Worm (Caenorhabditis elegans) whole organism, late embryonic: ENCODE data around the gene cdc-48.2.
A peak's percentile ranks its signal among the peaks of the same experiment; 100 is the strongest.

Experiments
- F13H6.1 ChIP-seq: sonication (generic microtip); optimal IDR thresholded peaks from 2 replicates; lab custom pipeline; 2016; ENCODE audit warnings: missing genetic modification characterization, missing compliant biosample characterization
- K09A11.1 ChIP-seq: sonication (generic microtip); optimal IDR thresholded peaks from 2 replicates; lab custom pipeline; 2017; ENCODE audit warnings: antibody characterized with exemption, mild to moderate bottlenecking, missing genetic modification characterization, missing compliant biosample characterization; ENCODE audit not compliant: insufficient read depth
- T23F11.4 ChIP-seq: fragments of 200-800 bp; sonication (Bioruptor generic); optimal IDR thresholded peaks from 2 replicates; lab custom pipeline; 2018; ENCODE audit warnings: mild to moderate bottlenecking, missing genetic modification characterization, missing compliant biosample characterization
- Y22D7AL.16 ChIP-seq: sonication (generic microtip); optimal IDR thresholded peaks from 2 replicates; lab custom pipeline; 2016; ENCODE audit warnings: missing genetic modification characterization, missing compliant biosample characterization
- ceh-18 ChIP-seq: sonication (generic microtip); optimal IDR thresholded peaks from 2 replicates; lab custom pipeline; 2016; ENCODE audit warnings: missing genetic modification characterization, missing compliant biosample characterization
- ceh-2 ChIP-seq: sonication (generic microtip); optimal IDR thresholded peaks from 2 replicates; lab custom pipeline; 2016; ENCODE audit warnings: missing genotype, missing genetic modification characterization, missing compliant biosample characterization
- ceh-22 ChIP-seq: sonication (generic microtip); optimal IDR thresholded peaks from 2 replicates; lab custom pipeline; 2017; ENCODE audit warnings: missing biosample characterization, missing genetic modification characterization
- ceh-30 ChIP-seq: fragments of 150-350 bp; optimal IDR thresholded peaks from 2 replicates; lab custom pipeline; 2014; ENCODE audit warnings: missing biosample characterization, missing genetic modification characterization
- ceh-31 ChIP-seq: sonication (generic microtip); optimal IDR thresholded peaks from 2 replicates; lab custom pipeline; 2016; ENCODE audit warnings: missing genetic modification characterization, missing compliant biosample characterization
- ceh-34 ChIP-seq: sonication (generic microtip); optimal IDR thresholded peaks from 2 replicates; lab custom pipeline; 2016; ENCODE audit warnings: mild to moderate bottlenecking, missing genetic modification characterization, missing compliant biosample characterization
- ceh-48 ChIP-seq: sonication (generic microtip); optimal IDR thresholded peaks from 2 replicates; lab custom pipeline; 2016; ENCODE audit warnings: missing genetic modification characterization, inconsistent platforms, missing compliant biosample characterization
- ceh-6 ChIP-seq: fragments of 200-800 bp; sonication (Bioruptor generic); optimal IDR thresholded peaks from 2 replicates; lab custom pipeline; 2018; ENCODE audit warnings: mild to moderate bottlenecking, missing genetic modification characterization, missing compliant biosample characterization
- ceh-9 ChIP-seq: sonication (generic microtip); optimal IDR thresholded peaks from 2 replicates; lab custom pipeline; 2016; ENCODE audit warnings: mild to moderate bottlenecking, missing genetic modification characterization, inconsistent platforms, missing compliant biosample characterization
- che-1 ChIP-seq: sonication (generic microtip); optimal IDR thresholded peaks from 2 replicates; lab custom pipeline; 2016; ENCODE audit warnings: mild to moderate bottlenecking, missing genetic modification characterization, missing compliant biosample characterization
- dmd-4 ChIP-seq: sonication (generic microtip); optimal IDR thresholded peaks from 2 replicates; lab custom pipeline; 2016; ENCODE audit warnings: borderline replicate concordance, missing genetic modification characterization, missing compliant biosample characterization
- elt-2 ChIP-seq: sonication (generic microtip); optimal IDR thresholded peaks from 2 replicates; lab custom pipeline; 2016; ENCODE audit warnings: missing genetic modification reagents, missing genetic modification characterization, missing compliant biosample characterization
- elt-4 ChIP-seq: sonication (generic microtip); optimal IDR thresholded peaks from 2 replicates; lab custom pipeline; 2016; ENCODE audit warnings: missing genetic modification characterization, missing compliant biosample characterization
- eyg-1 ChIP-seq: sonication (generic microtip); optimal IDR thresholded peaks from 2 replicates; lab custom pipeline; 2016; ENCODE audit warnings: missing genotype, missing genetic modification characterization, missing compliant biosample characterization
- fax-1 ChIP-seq: sonication (generic microtip); optimal IDR thresholded peaks from 2 replicates; lab custom pipeline; 2016; ENCODE audit warnings: missing genotype, missing genetic modification characterization, missing compliant biosample characterization
- fkh-10 ChIP-seq: fragments of 150-350 bp; optimal IDR thresholded peaks from 2 replicates; lab custom pipeline; 2014; ENCODE audit warnings: missing biosample characterization, missing genetic modification reagents, missing genetic modification characterization
- fkh-6 ChIP-seq: sonication (generic microtip); optimal IDR thresholded peaks from 2 replicates; lab custom pipeline; 2016; ENCODE audit warnings: missing genetic modification characterization, missing compliant biosample characterization
- gmeb-2 ChIP-seq: sonication (generic microtip); optimal IDR thresholded peaks from 2 replicates; lab custom pipeline; 2016; ENCODE audit warnings: missing genetic modification characterization, inconsistent platforms, missing compliant biosample characterization
- hlh-13 ChIP-seq: fragments of 200-800 bp; sonication (Bioruptor generic); optimal IDR thresholded peaks from 2 replicates; lab custom pipeline; 2018; ENCODE audit warnings: mild to moderate bottlenecking, missing genetic modification characterization, missing compliant biosample characterization
- hlh-30 ChIP-seq: sonication (generic microtip); optimal IDR thresholded peaks from 2 replicates; lab custom pipeline; 2017; ENCODE audit warnings: antibody characterized with exemption, missing genetic modification characterization, missing compliant biosample characterization; ENCODE audit not compliant: insufficient read depth
- hlh-6 ChIP-seq: sonication (generic microtip); optimal IDR thresholded peaks from 2 replicates; lab custom pipeline; 2016; ENCODE audit warnings: missing genotype, missing genetic modification characterization, missing compliant biosample characterization
- lin-11 ChIP-seq: fragments of 200-800 bp; sonication (Bioruptor generic); optimal IDR thresholded peaks from 2 replicates; lab custom pipeline; 2018; ENCODE audit warnings: mild to moderate bottlenecking, missing genetic modification characterization, missing compliant biosample characterization
- nhr-11 ChIP-seq: fragments of 150-350 bp; optimal IDR thresholded peaks from 2 replicates; lab custom pipeline; 2014; ENCODE audit warnings: missing biosample characterization, missing genetic modification characterization
- nhr-232 ChIP-seq: sonication (generic microtip); optimal IDR thresholded peaks from 2 replicates; lab custom pipeline; 2016; ENCODE audit warnings: missing genetic modification characterization, missing compliant biosample characterization
- npax-4 ChIP-seq: sonication (generic microtip); optimal IDR thresholded peaks from 2 replicates; lab custom pipeline; 2016; ENCODE audit warnings: missing genetic modification characterization, missing compliant biosample characterization
- odd-2 ChIP-seq: sonication (generic microtip); optimal IDR thresholded peaks from 2 replicates; lab custom pipeline; 2017; ENCODE audit warnings: antibody characterized with exemption, mild to moderate bottlenecking, missing genetic modification characterization, missing compliant biosample characterization
- pag-3 ChIP-seq: sonication (generic microtip); optimal IDR thresholded peaks from 2 replicates; lab custom pipeline; 2016; ENCODE audit warnings: missing compliant biosample characterization, missing genetic modification characterization, borderline replicate concordance
- pat-9 ChIP-seq: fragments of 200-800 bp; sonication (Bioruptor generic); optimal IDR thresholded peaks from 2 replicates; lab custom pipeline; 2018; ENCODE audit warnings: mild to moderate bottlenecking, missing genetic modification characterization, moderate library complexity, missing compliant biosample characterization
- pax-1 ChIP-seq: fragments of 150-350 bp; optimal IDR thresholded peaks from 2 replicates; lab custom pipeline; 2014; ENCODE audit warnings: missing biosample characterization, missing genetic modification characterization
- rnt-1 ChIP-seq: sonication (generic microtip); optimal IDR thresholded peaks from 2 replicates; lab custom pipeline; 2016; ENCODE audit warnings: missing genetic modification characterization, missing compliant biosample characterization
- sdc-2 ChIP-seq: sonication (generic microtip); optimal IDR thresholded peaks from 2 replicates; lab custom pipeline; 2016; ENCODE audit warnings: missing genotype, missing genetic modification characterization, missing compliant biosample characterization
- sox-4 ChIP-seq: sonication (generic microtip); optimal IDR thresholded peaks from 2 replicates; lab custom pipeline; 2017; ENCODE audit warnings: mild to moderate bottlenecking, missing genetic modification characterization, inconsistent platforms, missing compliant biosample characterization
- syd-9 ChIP-seq: sonication (generic microtip); optimal IDR thresholded peaks from 2 replicates; lab custom pipeline; 2016; ENCODE audit warnings: mild to moderate bottlenecking, missing genetic modification characterization, moderate library complexity, missing compliant biosample characterization
- tbx-2 ChIP-seq: sonication (generic microtip); optimal IDR thresholded peaks from 2 replicates; lab custom pipeline; 2016; ENCODE audit warnings: missing genetic modification characterization, missing compliant biosample characterization
- unc-42 ChIP-seq: sonication (generic microtip); optimal IDR thresholded peaks from 2 replicates; lab custom pipeline; 2016; ENCODE audit warnings: missing genotype, missing genetic modification characterization, missing compliant biosample characterization
- unc-55 ChIP-seq: sonication (generic microtip); optimal IDR thresholded peaks from 2 replicates; lab custom pipeline; 2017; ENCODE audit warnings: missing biosample characterization, missing genetic modification reagents, missing genetic modification characterization
- unc-86 ChIP-seq: sonication (generic microtip); optimal IDR thresholded peaks from 2 replicates; lab custom pipeline; 2016; ENCODE audit warnings: missing genetic modification characterization, missing compliant biosample characterization

cdc-48.2 gene

ce11 chrII:8162120-8162648, 23.9 kb downstream of the cdc-48.2 start, which contains the start of the genes emb-27 and rrf-3:
Gene emb-27 (minus strand): TSS chrII:8162170.
Gene rrf-3 (plus strand): TSS chrII:8162465.
- TF ChIP-seq syd-9 (tag; lab: Kevin White, UChicago), result no peak
- no peak for TF ChIP-seq ceh-48 (tag; lab: Kevin White, UChicago)
- TF ChIP-seq dmd-4 (tag; lab: Kevin White, UChicago), result no peak
- no peak for TF ChIP-seq tbx-2
- peak; percentile 98 for TF ChIP-seq unc-42 (tag; lab: Kevin White, UChicago)
- TF ChIP-seq ceh-22, result no peak
- no peak for TF ChIP-seq eyg-1 (tag; lab: Kevin White, UChicago)
- no peak for TF ChIP-seq sox-4 (tag; lab: Kevin White, UChicago)
- TF ChIP-seq gmeb-2 (tag; lab: Kevin White, UChicago), result no peak
- TF ChIP-seq elt-4 (tag; lab: Kevin White, UChicago), result no peak
- no peak for TF ChIP-seq pat-9 (tag; lab: Kevin White, UChicago)
- peak; percentile 3 for TF ChIP-seq pax-1 (tag; lab: Kevin White, UChicago)
- no peak for TF ChIP-seq hlh-30 (tag; lab: Kevin White, UChicago)
- TF ChIP-seq fkh-10, result no peak
- no peak for TF ChIP-seq ceh-2 (tag; lab: Kevin White, UChicago)
- TF ChIP-seq T23F11.4 (GFP tag; lab: Kevin White, UChicago), result no peak
- no peak for TF ChIP-seq ceh-30 (tag; lab: Kevin White, UChicago)
- no peak for TF ChIP-seq unc-86 (tag; lab: Kevin White, UChicago)
- no peak for TF ChIP-seq elt-2
- TF ChIP-seq fkh-6, result no peak
- TF ChIP-seq nhr-232, result no peak
- no peak for TF ChIP-seq hlh-13
- TF ChIP-seq nhr-11 (tag; lab: Kevin White, UChicago), result no peak
- TF ChIP-seq ceh-9 (tag; lab: Kevin White, UChicago), result no peak
- TF ChIP-seq rnt-1 (tag; lab: Kevin White, UChicago), result peak; percentile 15
- TF ChIP-seq unc-55 (GFP tag; lab: Kevin White, UChicago), result peak; percentile 11
- no peak for TF ChIP-seq K09A11.1 (tag; lab: Kevin White, UChicago)

- TF ChIP-seq odd-2 (no peak), fax-1 (tag; lab: Kevin White, UChicago) (no peak), ceh-31 (no peak), npax-4 (tag; lab: Kevin White, UChicago) (no peak), unc-55 (GFP tag; lab: Kevin White, UChicago) (peak; percentile 20)
Measured at ce11 chrII:8169283-8169682, 31.0 kb downstream of the cdc-48.2 start, which contains the start of gene T05C12.15. Gene T05C12.15 (plus strand): TSS chrII:8169583.

- TF ChIP-seq lin-11 (tag; lab: Kevin White, UChicago), result no peak
- no peak for TF ChIP-seq fkh-10
- TF ChIP-seq ceh-31, result no peak
- no peak for TF ChIP-seq unc-86 (tag; lab: Kevin White, UChicago)
- TF ChIP-seq hlh-6 (tag; lab: Kevin White, UChicago), result no peak
- no peak for TF ChIP-seq T23F11.4 (GFP tag; lab: Kevin White, UChicago)
- TF ChIP-seq F13H6.1 (tag; lab: Kevin White, UChicago), result no peak
- TF ChIP-seq pag-3, result no peak
- TF ChIP-seq ceh-34 (tag; lab: Kevin White, UChicago), result no peak
- TF ChIP-seq che-1, result no peak
- no peak for TF ChIP-seq Y22D7AL.16 (tag; lab: Kevin White, UChicago)
- no peak for TF ChIP-seq sdc-2 (tag; lab: Kevin White, UChicago)
- TF ChIP-seq ceh-18 (tag; lab: Kevin White, UChicago), result no peak
- no peak for TF ChIP-seq ceh-6 (GFP tag; lab: Kevin White, UChicago)
Measured at ce11 chrII:8170374-8170773, 32.1 kb downstream of the cdc-48.2 start, which contains the start of gene T05C12.11. Gene T05C12.11 (minus strand): TSS chrII:8170474.
